Fruit fly (Drosophila melanogaster) whole organism, pupa: ENCODE results near the gene fz.

Experiments
- CG13204 ChIP-seq: fragments of 200-800 bp; sonication (Bioruptor generic); optimal IDR thresholded peaks from 2 replicates; lab custom pipeline; 2018; ENCODE audit warnings: missing biosample characterization, mild to moderate bottlenecking, missing genetic modification characterization, moderate library complexity
- CG17806 ChIP-seq: fragments of 200-800 bp; sonication (Bioruptor generic); optimal IDR thresholded peaks from 2 replicates; lab custom pipeline; 2018; ENCODE audit warnings: missing biosample characterization, mild to moderate bottlenecking, missing genetic modification characterization, moderate library complexity
- fd96Ca ChIP-seq: fragments of 200-800 bp; sonication (Bioruptor generic); IDR thresholded peaks from 3 replicates; pipeline ENCODE4 v1.3.6; 2022; ENCODE audit warnings: missing biosample characterization, missing genetic modification characterization

DNA sequence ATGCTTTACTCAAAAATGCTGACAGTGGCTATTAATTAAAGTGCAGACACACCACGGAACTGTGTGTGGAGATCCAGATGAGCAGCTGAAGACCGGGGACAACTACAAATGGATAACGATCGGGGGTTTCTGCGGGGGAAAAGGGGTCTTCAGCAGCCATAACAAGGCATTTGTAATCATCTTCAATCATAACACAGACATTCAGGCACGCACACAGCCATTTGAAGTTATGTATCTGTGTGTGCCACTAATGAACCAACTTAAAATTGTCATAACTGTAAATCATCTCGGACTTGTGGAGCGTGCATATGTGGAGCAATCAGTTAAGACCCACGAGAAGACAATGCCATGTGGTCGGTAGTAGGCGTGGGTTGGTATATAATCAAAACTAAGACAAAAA is 8.0 kb downstream of the fz start:
- no peak for TF ChIP-seq CG17806 (tag; lab: Kevin White, UChicago)
- no peak for TF ChIP-seq CG13204 (GFP tag; lab: Kevin White, UChicago)
- TF ChIP-seq fd96Ca (GFP tag; lab: Robert Waterston, UW), result no peak
